Worm (Caenorhabditis elegans): Measurements from ENCODE around the gene ani-2.
A peak's percentile ranks its signal among the peaks of the same experiment; 100 is the strongest.

The ani-2 gene

DNA sequence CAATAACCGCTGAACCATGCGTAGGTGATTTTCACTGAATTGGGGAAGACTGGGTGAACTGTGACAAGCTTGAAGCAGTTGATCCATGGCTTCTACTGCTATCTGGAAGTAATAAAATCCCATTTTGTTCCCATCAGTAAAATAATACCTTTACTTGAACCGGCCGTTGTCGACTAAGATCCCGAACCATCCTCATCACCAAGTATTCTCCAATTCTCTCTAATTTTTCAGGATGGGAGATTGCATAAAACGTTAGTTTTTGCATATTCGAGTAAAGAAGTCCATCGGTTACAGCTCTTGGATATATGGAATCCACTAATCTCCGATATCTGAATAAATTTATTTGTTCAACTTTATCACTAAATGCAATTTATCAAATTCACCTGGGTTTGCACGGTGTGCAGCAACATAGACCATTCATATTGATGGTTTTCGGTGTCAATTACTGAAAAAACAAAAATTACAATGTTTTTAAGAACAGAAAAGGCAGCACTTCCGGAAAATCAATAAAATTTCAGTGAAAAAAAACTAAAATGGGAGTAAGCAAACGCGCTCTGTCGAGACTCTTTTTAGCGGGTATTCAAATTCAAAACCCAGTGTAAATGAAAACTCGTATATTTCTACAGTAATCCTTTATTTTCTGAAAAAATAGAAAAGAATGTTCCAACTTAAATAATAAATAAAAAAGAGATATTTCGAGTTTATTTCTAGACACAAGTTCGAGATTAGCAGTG, 44.3 kb downstream of the ani-2 start, which contains the start of gene efr-3:
TSS of gene efr-3 (minus strand) at position 505 of the 734 bp plus-strand sequence.
- TF ChIP-seq lin-39 (tag; optimal IDR thresholded peaks at IDR 0.05) (no peak), jun-1 (tag; optimal IDR thresholded peaks at IDR 0.05) (no peak), unc-62 (GFP tag; optimal IDR thresholded peaks at IDR 0.05) (no peak), aly-2 (tag; optimal IDR thresholded peaks at IDR 0.05) (no peak), ama-1 (optimal IDR thresholded peaks at IDR 0.05) (no peak), ceh-9 (tag; optimal IDR thresholded peaks at IDR 0.05) (no peak), nhr-25 (tag; optimal IDR thresholded peaks at IDR 0.05) (no peak), nhr-77 (tag; optimal IDR thresholded peaks at IDR 0.05) (no peak), R02D3.7 (tag; optimal IDR thresholded peaks at IDR 0.05) (no peak), ZK546.5 (tag; optimal IDR thresholded peaks at IDR 0.05) (no peak), pha-4 (tag; optimal IDR thresholded peaks at IDR 0.05) (peak; percentile 71), skn-1 (tag; optimal IDR thresholded peaks at IDR 0.05) (no peak), nhr-11 (tag; optimal IDR thresholded peaks at IDR 0.05) (no peak), nhr-67 (tag; optimal IDR thresholded peaks at IDR 0.05) (no peak), daf-12 (tag; optimal IDR thresholded peaks at IDR 0.05) (no peak), nhr-76 (tag; optimal IDR thresholded peaks at IDR 0.05) (no peak), pqm-1 (tag; optimal IDR thresholded peaks at IDR 0.05) (peak; percentile 44), ceh-28 (tag; optimal IDR thresholded peaks at IDR 0.05) (peak; percentile 79), unc-39 (tag; optimal IDR thresholded peaks at IDR 0.05) (no peak), egl-5 (tag; optimal IDR thresholded peaks at IDR 0.05) (no peak), egl-27 (tag; optimal IDR thresholded peaks at IDR 0.05) (no peak), ceh-82 (tag; optimal IDR thresholded peaks at IDR 0.05) (no peak), hmg-11 (tag; optimal IDR thresholded peaks at IDR 0.05) (no peak), sea-2 (GFP tag; optimal IDR thresholded peaks at IDR 0.05) (no peak), mdl-1 (tag; optimal IDR thresholded peaks at IDR 0.05) (no peak), zag-1 (tag; optimal IDR thresholded peaks at IDR 0.05) (no peak), nhr-28 (tag; optimal IDR thresholded peaks at IDR 0.05) (no peak), lsy-12 (tag; optimal IDR thresholded peaks at IDR 0.05) (no peak), nhr-23 (tag; optimal IDR thresholded peaks at IDR 0.05) (peak; percentile 44), elt-3 (tag; optimal IDR thresholded peaks at IDR 0.05) (no peak), tbx-2 (tag; optimal IDR thresholded peaks at IDR 0.05) (no peak), nfya-1 (tag; optimal IDR thresholded peaks at IDR 0.05; ENCODE audit: insufficient read depth) (peak; percentile 63), elt-1 (tag; optimal IDR thresholded peaks at IDR 0.05) (no peak), fkh-10 (GFP tag; optimal IDR thresholded peaks at IDR 0.05) (no peak), ztf-11 (tag; optimal IDR thresholded peaks at IDR 0.05) (no peak), nhr-12 (tag; optimal IDR thresholded peaks at IDR 0.05) (no peak), elt-2 (tag; optimal IDR thresholded peaks at IDR 0.05) (no peak), lin-15B (tag; optimal IDR thresholded peaks at IDR 0.05) (peak; percentile 62), mml-1 (tag; optimal IDR thresholded peaks at IDR 0.05) (no peak), nhr-43 (tag; optimal IDR thresholded peaks at IDR 0.05; ENCODE audit: poor library complexity, severe bottlenecking) (no peak), nhr-237 (tag; optimal IDR thresholded peaks at IDR 0.05) (no peak), fkh-2 (tag; optimal IDR thresholded peaks at IDR 0.05) (no peak), snpc-4 (tag; optimal IDR thresholded peaks at IDR 0.05) (no peak), ceh-16 (tag; optimal IDR thresholded peaks at IDR 0.05) (no peak), eor-1 (tag; optimal IDR thresholded peaks at IDR 0.05) (no peak), fos-1 (tag; optimal IDR thresholded peaks at IDR 0.05) (no peak), ztf-4 (tag; optimal IDR thresholded peaks at IDR 0.05) (no peak)

Measured in whole organism, L3 larva.